Worm (Caenorhabditis elegans): ENCODE data around the gene egl-45.

egl-45 gene

ce11 chrIII:7835684-7836083, 7.3 kb upstream of the egl-45 start:
- TF ChIP-seq ceh-28 (tag; optimal IDR thresholded peaks at IDR 0.05) (no peak), nhr-77 (tag; optimal IDR thresholded peaks at IDR 0.05) (no peak), elt-2 (tag; optimal IDR thresholded peaks at IDR 0.05) (no peak), mdl-1 (tag; optimal IDR thresholded peaks at IDR 0.05) (no peak)

ce11 chrIII:7834848-7835247, 6.4 kb upstream of the egl-45 start:
- no peak for TF ChIP-seq snpc-4 (tag; optimal IDR thresholded peaks at IDR 0.05)

- no peak for TF ChIP-seq nhr-67 (tag; optimal IDR thresholded peaks at IDR 0.05)
- TF ChIP-seq fos-1 (tag; optimal IDR thresholded peaks at IDR 0.05), result no peak
Measured at ce11 chrIII:7832473-7832872, 4.0 kb upstream of the egl-45 start.

ce11 chrIII:7824041-7824440, 4.4 kb downstream of the egl-45 start:
- TF ChIP-seq egl-5 (tag; optimal IDR thresholded peaks at IDR 0.05) (peak; percentile 100), lin-15B (tag; optimal IDR thresholded peaks at IDR 0.05) (no peak)

- no peak for TF ChIP-seq nhr-76 (tag; optimal IDR thresholded peaks at IDR 0.05)
- TF ChIP-seq nfya-1 (tag; optimal IDR thresholded peaks at IDR 0.05; ENCODE audit: insufficient read depth), result peak; percentile 98
- TF ChIP-seq nhr-23 (tag; optimal IDR thresholded peaks at IDR 0.05), result no peak
Measured at ce11 chrIII:7823285-7823684, 5.1 kb downstream of the egl-45 start.

- TF ChIP-seq ama-1 (optimal IDR thresholded peaks at IDR 0.05), result no peak
- TF ChIP-seq lin-15B (tag; optimal IDR thresholded peaks at IDR 0.05), result no peak
- TF ChIP-seq nfya-1 (tag; optimal IDR thresholded peaks at IDR 0.05; ENCODE audit: insufficient read depth), result peak; percentile 69
- peak; percentile 100 for TF ChIP-seq egl-5 (tag; optimal IDR thresholded peaks at IDR 0.05)
- no peak for TF ChIP-seq ZK546.5 (tag; optimal IDR thresholded peaks at IDR 0.05)
Measured at ce11 chrIII:7819866-7820265, 8.6 kb downstream of the egl-45 start.

ce11 chrIII:7818965-7819364, 9.5 kb downstream of the egl-45 start:
- TF ChIP-seq egl-5 (tag; optimal IDR thresholded peaks at IDR 0.05), result peak; percentile 100
- no peak for TF ChIP-seq lin-15B (tag; optimal IDR thresholded peaks at IDR 0.05)

ce11 chrIII:7816463-7816862, 12.0 kb downstream of the egl-45 start:
- TF ChIP-seq skn-1 (tag; optimal IDR thresholded peaks at IDR 0.05) (peak; percentile 100), nhr-23 (tag; optimal IDR thresholded peaks at IDR 0.05) (peak; percentile 100), ceh-9 (tag; optimal IDR thresholded peaks at IDR 0.05) (no peak), jun-1 (tag; optimal IDR thresholded peaks at IDR 0.05) (no peak)

ce11 chrIII:7815571-7816348, 12.7 kb downstream of the egl-45 start:
- TF ChIP-seq nhr-23 (tag; optimal IDR thresholded peaks at IDR 0.05) (peak; percentile 99), egl-5 (tag; optimal IDR thresholded peaks at IDR 0.05) (peak; percentile 27), skn-1 (tag; optimal IDR thresholded peaks at IDR 0.05) (peak; percentile 100), ceh-82 (tag; optimal IDR thresholded peaks at IDR 0.05) (no peak)

- no peak for TF ChIP-seq nfya-1 (tag; optimal IDR thresholded peaks at IDR 0.05; ENCODE audit: insufficient read depth)
- TF ChIP-seq tbx-2 (tag; optimal IDR thresholded peaks at IDR 0.05), result no peak
- TF ChIP-seq ztf-4 (tag; optimal IDR thresholded peaks at IDR 0.05), result no peak
- no peak for TF ChIP-seq elt-1 (tag; optimal IDR thresholded peaks at IDR 0.05)
- no peak for TF ChIP-seq aly-2 (tag; optimal IDR thresholded peaks at IDR 0.05)
- no peak for TF ChIP-seq egl-27 (tag; optimal IDR thresholded peaks at IDR 0.05)
- no peak for TF ChIP-seq nhr-23 (tag; optimal IDR thresholded peaks at IDR 0.05)
- no peak for TF ChIP-seq skn-1 (tag; optimal IDR thresholded peaks at IDR 0.05)
- TF ChIP-seq zag-1 (tag; optimal IDR thresholded peaks at IDR 0.05), result no peak
- TF ChIP-seq nhr-43 (tag; optimal IDR thresholded peaks at IDR 0.05; ENCODE audit: poor library complexity, severe bottlenecking), result no peak
- TF ChIP-seq unc-62 (GFP tag; optimal IDR thresholded peaks at IDR 0.05), result no peak
Measured at ce11 chrIII:7815056-7815366, 13.4 kb downstream of the egl-45 start.

Measured in whole organism, L3 larva.